Worm (Caenorhabditis elegans) whole organism, L4 larva: Measurements from ENCODE around the gene odd-2.

Experiments used
- ZK337.2 ChIP-seq: fragments of 200-800 bp; sonication (Bioruptor generic); IDR thresholded peaks from 2 replicates; pipeline ENCODE4 v1.3.6; 2022; ENCODE audit warnings: missing genetic modification reagents, missing genetic modification characterization, missing compliant biosample characterization
- aly-2 ChIP-seq: sonication (generic microtip); optimal IDR thresholded peaks from 2 replicates; lab custom pipeline; 2018; ENCODE audit warnings: missing biosample characterization, missing genetic modification characterization
- ceh-28 ChIP-seq: fragments of 150-350 bp; optimal IDR thresholded peaks from 2 replicates; lab custom pipeline; 2014; ENCODE audit warnings: missing biosample characterization, missing genetic modification reagents, missing genetic modification characterization
- daf-12 ChIP-seq: fragments of 150-350 bp; optimal IDR thresholded peaks from 2 replicates; lab custom pipeline; 2014; ENCODE audit warnings: missing biosample characterization, missing genetic modification reagents, missing genetic modification characterization
- duxl-1 ChIP-seq: sonication (generic microtip); optimal IDR thresholded peaks from 2 replicates; lab custom pipeline; 2016; ENCODE audit warnings: mild to moderate bottlenecking, missing genetic modification characterization, moderate library complexity, missing compliant biosample characterization; ENCODE audit not compliant: poor library complexity
- fos-1 ChIP-seq: fragments of 150-350 bp; optimal IDR thresholded peaks from 2 replicates; lab custom pipeline; 2014; ENCODE audit warnings: missing biosample characterization, missing genetic modification characterization
- lin-39 ChIP-seq: fragments of 150-350 bp; optimal IDR thresholded peaks from 2 replicates; lab custom pipeline; 2014; ENCODE audit warnings: missing biosample characterization, missing genetic modification reagents, missing genetic modification characterization
- mep-1 ChIP-seq: fragments of 150-350 bp; sonication (generic microtip); optimal IDR thresholded peaks from 3 replicates; lab custom pipeline; 2014; ENCODE audit warnings: missing biosample characterization, missing genetic modification characterization
- nhr-237 ChIP-seq: sonication (generic microtip); optimal IDR thresholded peaks from 2 replicates; lab custom pipeline; 2017; ENCODE audit warnings: missing biosample characterization, missing genetic modification characterization
- nhr-25 ChIP-seq: sonication (generic microtip); optimal IDR thresholded peaks from 2 replicates; lab custom pipeline; 2017; ENCODE audit warnings: missing genetic modification characterization, mild to moderate bottlenecking, missing compliant biosample characterization, antibody characterized with exemption, moderate library complexity, borderline replicate concordance; ENCODE audit not compliant: insufficient read depth
- pha-4 ChIP-seq, 2 experiments: fragments of 150-350 bp in 1 of 2; fragments of 200-800 bp in 1 of 2; sonication (Bioruptor generic) in 1 of 2; IDR thresholded peaks in 1 of 2; optimal IDR thresholded peaks in 1 of 2; 2 replicates each; pipeline versions ENCODE4 v1.3.6 to Lab custom; 2014 to 2022; ENCODE audit warnings: missing genetic modification characterization in 2 of 2, missing genetic modification reagents in 2 of 2, missing biosample characterization in 1 of 2, missing compliant biosample characterization in 1 of 2
- tag-97 ChIP-seq: fragments of 200-800 bp; sonication (Bioruptor generic); IDR thresholded peaks from 2 replicates; pipeline ENCODE4 v1.3.6; 2022; ENCODE audit warnings: missing genetic modification characterization, missing compliant biosample characterization
- zag-1 ChIP-seq: fragments of 150-350 bp; optimal IDR thresholded peaks from 2 replicates; lab custom pipeline; 2014; ENCODE audit warnings: missing biosample characterization, missing genetic modification characterization
- ztf-11 ChIP-seq: fragments of 150-350 bp; optimal IDR thresholded peaks from 2 replicates; lab custom pipeline; 2014; ENCODE audit warnings: missing biosample characterization, missing genetic modification characterization

- TF ChIP-seq pha-4 (GFP tag; IDR thresholded peaks at IDR 0.05; lab: Robert Waterston, UW), result no peak
- no peak for TF ChIP-seq pha-4 (tag; optimal IDR thresholded peaks at IDR 0.05; lab: Kevin White, UChicago)
- TF ChIP-seq mep-1 (tag; lab: Kevin White, UChicago), result no peak
- no peak for TF ChIP-seq lin-39 (tag; lab: Kevin White, UChicago)
- TF ChIP-seq tag-97 (GFP tag; lab: Robert Waterston, UW), result no peak
- TF ChIP-seq zag-1 (tag; lab: Kevin White, UChicago), result no peak
- no peak for TF ChIP-seq ztf-11 (tag; lab: Kevin White, UChicago)
- TF ChIP-seq nhr-237 (tag; lab: Kevin White, UChicago), result no peak
- no peak for TF ChIP-seq daf-12 (tag; lab: Kevin White, UChicago)
- no peak for TF ChIP-seq ceh-28 (tag; lab: Kevin White, UChicago)
- TF ChIP-seq aly-2 (tag; lab: Kevin White, UChicago), result no peak
- no peak for TF ChIP-seq ZK337.2 (GFP tag; lab: Robert Waterston, UW)
- no peak for TF ChIP-seq duxl-1
- no peak for TF ChIP-seq fos-1
- TF ChIP-seq nhr-25 (tag; lab: Kevin White, UChicago), result no peak
Observed at ce11 chrX:6203315-6203714, 43.0 kb upstream of the odd-2 start.
